Worm (Caenorhabditis elegans) whole organism, mixed stage, embryonic: ENCODE results near the gene D1046.2.

Experiments used
- M03D4.4 ChIP-seq: sonication (generic microtip); optimal IDR thresholded peaks from 2 replicates; lab custom pipeline; 2017; ENCODE audit warnings: mild to moderate bottlenecking, missing genetic modification characterization, missing compliant biosample characterization
- bed-3 ChIP-seq: fragments of 200-800 bp; sonication (Bioruptor generic); optimal IDR thresholded peaks from 3 replicates; lab custom pipeline; 2018; ENCODE audit warnings: mild to moderate bottlenecking, missing genetic modification characterization, moderate library complexity, missing compliant biosample characterization
- blmp-1 ChIP-seq: fragments of 150-350 bp; optimal IDR thresholded peaks from 2 replicates; lab custom pipeline; 2014; ENCODE audit warnings: missing biosample characterization, missing genetic modification characterization
- ceh-39 ChIP-seq: fragments of 150-350 bp; optimal IDR thresholded peaks from 2 replicates; lab custom pipeline; 2014; ENCODE audit warnings: missing biosample characterization, missing genetic modification characterization
- ceh-83 ChIP-seq: fragments of 200-800 bp; sonication (Bioruptor generic); optimal IDR thresholded peaks from 2 replicates; lab custom pipeline; 2018; ENCODE audit warnings: mild to moderate bottlenecking, missing genetic modification characterization, missing compliant biosample characterization
- ces-1 ChIP-seq: fragments of 150-350 bp; optimal IDR thresholded peaks from 2 replicates; lab custom pipeline; 2014; ENCODE audit warnings: missing biosample characterization, missing genetic modification reagents, missing genetic modification characterization
- cnd-1 ChIP-seq: fragments of 200-800 bp; sonication (Bioruptor generic); optimal IDR thresholded peaks from 2 replicates; lab custom pipeline; 2018; ENCODE audit warnings: mild to moderate bottlenecking, missing genetic modification characterization, missing compliant biosample characterization
- drap-1 ChIP-seq: fragments of 200-800 bp; sonication (Bioruptor generic); optimal IDR thresholded peaks from 3 replicates; lab custom pipeline; 2018; ENCODE audit warnings: mild to moderate bottlenecking, missing genetic modification characterization, missing compliant biosample characterization
- elt-1 ChIP-seq: sonication (generic microtip); optimal IDR thresholded peaks from 2 replicates; lab custom pipeline; 2017; ENCODE audit warnings: missing genetic modification characterization, mild to moderate bottlenecking, missing compliant biosample characterization, antibody characterized with exemption, moderate library complexity, borderline replicate concordance; ENCODE audit not compliant: insufficient read depth
- elt-3 ChIP-seq: fragments of 150-350 bp; optimal IDR thresholded peaks from 2 replicates; lab custom pipeline; 2014; ENCODE audit warnings: missing biosample characterization, missing genetic modification characterization
- flh-1 ChIP-seq: fragments of 200-800 bp; sonication (Bioruptor generic); optimal IDR thresholded peaks from 2 replicates; lab custom pipeline; 2018; ENCODE audit warnings: mild to moderate bottlenecking, missing genetic modification characterization, moderate library complexity, missing compliant biosample characterization
- ham-2 ChIP-seq: fragments of 200-800 bp; sonication (Bioruptor generic); optimal IDR thresholded peaks from 2 replicates; lab custom pipeline; 2018; ENCODE audit warnings: mild to moderate bottlenecking, missing genetic modification characterization, missing compliant biosample characterization
- hlh-1 ChIP-seq: fragments of 150-350 bp; optimal IDR thresholded peaks from 2 replicates; lab custom pipeline; 2014; ENCODE audit warnings: missing biosample characterization, missing genetic modification reagents, missing genetic modification characterization
- lin-13 ChIP-seq: fragments of 150-350 bp; optimal IDR thresholded peaks from 2 replicates; lab custom pipeline; 2014; ENCODE audit warnings: missing biosample characterization, missing genetic modification characterization
- lin-32 ChIP-seq: fragments of 200-800 bp; sonication (Bioruptor generic); optimal IDR thresholded peaks from 2 replicates; lab custom pipeline; 2018; ENCODE audit warnings: mild to moderate bottlenecking, missing genetic modification characterization, missing compliant biosample characterization
- lsy-2 ChIP-seq: fragments of 150-350 bp; optimal IDR thresholded peaks from 2 replicates; lab custom pipeline; 2014; ENCODE audit warnings: missing biosample characterization, missing genetic modification characterization
- mab-5 ChIP-seq: fragments of 150-350 bp; optimal IDR thresholded peaks from 2 replicates; lab custom pipeline; 2014; ENCODE audit warnings: missing biosample characterization, missing genetic modification characterization
- mep-1 ChIP-seq: fragments of 150-350 bp; optimal IDR thresholded peaks from 2 replicates; lab custom pipeline; 2017; ENCODE audit warnings: missing biosample characterization, missing genetic modification reagents, missing genetic modification characterization, inconsistent platforms
- mls-2 ChIP-seq: sonication (generic microtip); optimal IDR thresholded peaks from 2 replicates; lab custom pipeline; 2016; ENCODE audit warnings: mild to moderate bottlenecking, missing genetic modification characterization, moderate library complexity, missing compliant biosample characterization
- nhr-12 ChIP-seq: fragments of 150-350 bp; optimal IDR thresholded peaks from 2 replicates; lab custom pipeline; 2014; ENCODE audit warnings: missing biosample characterization, missing genetic modification characterization
- nhr-2 ChIP-seq: fragments of 150-350 bp; optimal IDR thresholded peaks from 2 replicates; lab custom pipeline; 2014; ENCODE audit warnings: missing biosample characterization, missing genetic modification characterization
- nhr-237 ChIP-seq: fragments of 150-350 bp; optimal IDR thresholded peaks from 2 replicates; lab custom pipeline; 2014; ENCODE audit warnings: missing biosample characterization, missing genetic modification characterization
- nhr-28 ChIP-seq: fragments of 150-350 bp; optimal IDR thresholded peaks from 2 replicates; lab custom pipeline; 2014; ENCODE audit warnings: missing biosample characterization, missing genetic modification characterization
- nhr-76 ChIP-seq: sonication (generic microtip); optimal IDR thresholded peaks from 2 replicates; lab custom pipeline; 2017; ENCODE audit warnings: missing biosample characterization, missing genetic modification characterization
- pha-4 ChIP-seq: fragments of 150-350 bp; optimal IDR thresholded peaks from 2 replicates; lab custom pipeline; 2018; ENCODE audit warnings: missing biosample characterization, missing genetic modification reagents, missing genetic modification characterization
- sem-2 ChIP-seq: fragments of 200-800 bp; sonication (Bioruptor generic); optimal IDR thresholded peaks from 2 replicates; lab custom pipeline; 2018; ENCODE audit warnings: mild to moderate bottlenecking, missing genetic modification characterization, missing compliant biosample characterization
- snpc-4 ChIP-seq: fragments of 150-350 bp; optimal IDR thresholded peaks from 2 replicates; lab custom pipeline; 2014; ENCODE audit warnings: missing biosample characterization, missing genetic modification characterization
- sptf-1 ChIP-seq: sonication (generic microtip); optimal IDR thresholded peaks from 2 replicates; lab custom pipeline; 2017; ENCODE audit warnings: mild to moderate bottlenecking, missing genetic modification characterization, moderate library complexity, missing compliant biosample characterization
- tbx-8 ChIP-seq: fragments of 200-800 bp; sonication (Bioruptor generic); optimal IDR thresholded peaks from 2 replicates; lab custom pipeline; 2018; ENCODE audit warnings: mild to moderate bottlenecking, missing genetic modification characterization, moderate library complexity, missing compliant biosample characterization
- unc-120 ChIP-seq: sonication (generic microtip); optimal IDR thresholded peaks from 2 replicates; lab custom pipeline; 2017; ENCODE audit warnings: missing genetic modification characterization, missing compliant biosample characterization; ENCODE audit not compliant: poor library complexity, severe bottlenecking
- unc-39 ChIP-seq: fragments of 150-350 bp; optimal IDR thresholded peaks from 2 replicates; lab custom pipeline; 2014; ENCODE audit warnings: missing biosample characterization, missing genetic modification characterization
- unc-62 ChIP-seq: fragments of 150-350 bp; optimal IDR thresholded peaks from 2 replicates; lab custom pipeline; 2014; ENCODE audit warnings: missing biosample characterization, missing genetic modification reagents, missing genetic modification characterization
- zip-8 ChIP-seq: fragments of 150-350 bp; optimal IDR thresholded peaks from 2 replicates; lab custom pipeline; 2014; ENCODE audit warnings: missing biosample characterization, missing genetic modification characterization
- ztf-11 ChIP-seq: fragments of 150-350 bp; optimal IDR thresholded peaks from 2 replicates; lab custom pipeline; 2014; ENCODE audit warnings: missing biosample characterization, missing genetic modification characterization

The D1046.2 gene

DNA sequence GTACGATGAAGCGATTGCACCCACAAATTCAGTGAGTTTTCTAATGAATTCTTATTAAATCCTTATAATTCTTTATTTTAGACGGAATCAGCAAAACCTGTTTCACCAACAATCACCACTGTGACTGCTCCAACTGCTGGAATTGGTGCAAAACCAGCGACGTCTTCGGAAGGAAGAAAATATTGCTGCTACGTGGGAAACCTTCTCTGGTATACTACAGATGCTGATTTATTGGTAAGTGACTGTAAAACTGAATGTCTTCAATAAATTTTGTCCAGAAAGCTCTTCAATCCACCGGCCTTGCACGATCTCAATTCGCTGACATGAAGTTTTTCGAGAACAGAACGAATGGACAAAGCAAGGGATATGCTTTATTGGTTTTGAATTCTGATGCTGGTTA lies 644 bp upstream of the D1046.2 start:
- TF ChIP-seq elt-1 (tag; lab: Kevin White, UChicago): no peak
- TF ChIP-seq ceh-39: no peak
- TF ChIP-seq pha-4 (tag; lab: Kevin White, UChicago): no peak
- TF ChIP-seq nhr-2 (tag; lab: Kevin White, UChicago): no peak
- TF ChIP-seq nhr-28: no peak
- no peak for TF ChIP-seq lsy-2 (tag; lab: Kevin White, UChicago)
- no peak for TF ChIP-seq sptf-1 (tag; lab: Kevin White, UChicago)
- TF ChIP-seq lin-32: no peak
- no peak for TF ChIP-seq mls-2 (tag; lab: Kevin White, UChicago)
- TF ChIP-seq unc-39: no peak
- no peak for TF ChIP-seq zip-8
- no peak for TF ChIP-seq M03D4.4 (tag; lab: Kevin White, UChicago)
- no peak for TF ChIP-seq bed-3

- TF ChIP-seq mab-5 (tag; lab: Kevin White, UChicago) (no peak), flh-1 (no peak), mep-1 (tag; lab: Kevin White, UChicago) (no peak), nhr-28 (no peak), unc-62 (GFP tag; lab: Kevin White, UChicago) (no peak), blmp-1 (tag; lab: Kevin White, UChicago) (no peak), bed-3 (no peak), nhr-12 (tag; lab: Kevin White, UChicago) (no peak), tbx-8 (GFP tag; lab: Kevin White, UChicago) (no peak), nhr-76 (tag; lab: Kevin White, UChicago) (no peak), snpc-4 (tag; lab: Kevin White, UChicago) (no peak), sem-2 (GFP tag; lab: Kevin White, UChicago) (no peak), ztf-11 (no peak), lin-13 (tag; lab: Kevin White, UChicago) (no peak), nhr-2 (tag; lab: Kevin White, UChicago) (no peak), mls-2 (tag; lab: Kevin White, UChicago) (no peak), ceh-83 (no peak), unc-39 (no peak), drap-1 (GFP tag; lab: Kevin White, UChicago) (no peak)
Measured at ce11 chrIV:8924126-8924525, 1.7 kb downstream of the D1046.2 start.

DNA sequence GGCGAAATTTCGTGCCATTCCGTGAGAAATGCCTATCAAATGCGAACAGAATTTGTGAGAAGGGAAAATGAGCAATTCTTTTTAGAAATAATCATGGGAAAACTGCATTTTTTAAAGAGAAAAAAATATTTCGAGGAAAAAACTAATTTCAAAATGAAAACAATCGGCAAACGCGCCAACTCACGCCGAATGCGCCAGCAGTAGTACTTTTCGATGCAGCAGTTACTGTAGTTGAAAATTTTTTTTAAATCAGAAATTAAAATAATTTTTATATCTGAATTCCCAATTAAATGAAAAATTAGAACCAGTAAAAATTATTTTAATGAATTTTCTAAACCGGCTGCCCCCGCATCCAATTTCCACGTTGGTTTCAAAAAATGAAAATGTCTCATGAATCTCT lies 2.5 kb downstream of the D1046.2 start:
- TF ChIP-seq ceh-83 (no peak), unc-120 (tag; lab: Kevin White, UChicago) (no peak), ham-2 (GFP tag; lab: Kevin White, UChicago) (no peak), mab-5 (tag; lab: Kevin White, UChicago) (no peak), bed-3 (no peak), ztf-11 (no peak), mls-2 (tag; lab: Kevin White, UChicago) (no peak), snpc-4 (tag; lab: Kevin White, UChicago) (no peak), nhr-237 (no peak), blmp-1 (tag; lab: Kevin White, UChicago) (no peak), hlh-1 (tag; lab: Kevin White, UChicago) (no peak), lin-32 (no peak), elt-3 (tag; lab: Kevin White, UChicago) (no peak), sem-2 (GFP tag; lab: Kevin White, UChicago) (no peak), drap-1 (GFP tag; lab: Kevin White, UChicago) (no peak), tbx-8 (GFP tag; lab: Kevin White, UChicago) (no peak)

DNA sequence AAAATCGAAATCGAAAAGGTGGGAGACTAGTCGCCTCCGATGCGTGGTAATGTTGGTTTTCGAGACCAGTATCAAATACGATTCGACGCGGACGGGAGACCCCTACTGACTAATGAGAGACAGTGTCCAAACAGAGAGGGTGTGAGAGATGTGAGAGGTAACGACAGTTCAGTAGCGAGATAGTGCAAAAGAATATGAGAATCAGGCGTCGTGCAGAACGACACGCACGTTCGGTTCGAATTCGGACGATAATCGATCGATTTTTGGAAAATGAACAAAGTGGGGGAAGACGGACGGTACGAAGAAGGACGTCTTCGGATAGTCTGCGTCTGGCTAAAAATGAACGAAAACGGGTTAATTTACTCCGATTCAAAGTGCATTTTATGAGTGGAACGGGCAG lies 3.9 kb downstream of the D1046.2 start, which contains the start of gene D1046.16:
Gene D1046.16, plus strand, starts transcription at position 195 of the 400 bp plus-strand sequence.
- TF ChIP-seq unc-62 (GFP tag; lab: Kevin White, UChicago) (no peak), nhr-2 (tag; lab: Kevin White, UChicago) (peak; percentile 97), tbx-8 (GFP tag; lab: Kevin White, UChicago) (no peak), nhr-28 (no peak), ceh-39 (peak; percentile 67), M03D4.4 (tag; lab: Kevin White, UChicago) (no peak), ham-2 (GFP tag; lab: Kevin White, UChicago) (peak; percentile 25)

- peak; percentile 77 for TF ChIP-seq ces-1 (GFP tag; lab: Kevin White, UChicago)
- no peak for TF ChIP-seq cnd-1 (tag; lab: Kevin White, UChicago)
- peak; percentile 22 for TF ChIP-seq mls-2 (tag; lab: Kevin White, UChicago)
Measured at ce11 chrIV:8921166-8921565, 4.7 kb downstream of the D1046.2 start.
